Worm (Caenorhabditis elegans): Measurements from ENCODE around the gene K09C6.10.

Gene K09C6.10

DNA sequence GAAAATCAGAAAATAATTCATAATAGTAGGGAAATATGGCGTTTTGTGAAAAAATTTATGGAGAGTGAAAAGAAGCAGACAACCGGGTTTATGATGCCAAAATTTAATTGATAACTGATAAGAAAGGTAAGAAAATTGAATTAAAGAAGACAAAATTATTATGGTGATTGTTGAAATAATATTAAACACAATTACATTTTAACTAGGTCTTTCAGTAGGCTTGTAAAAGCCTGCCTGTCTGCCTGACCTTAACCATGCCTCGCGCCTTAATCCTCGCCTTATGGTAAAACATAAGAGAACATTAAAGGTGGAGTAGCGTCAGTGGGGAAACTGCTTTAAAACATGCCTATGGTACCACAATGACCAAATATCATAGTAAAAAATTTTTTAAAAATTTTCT, 39.3 kb downstream of the K09C6.10 start, which contains the start of gene T02B11.8:
Gene T02B11.8 (minus strand): TSS at position 101 of the 400 bp plus-strand sequence.
- no peak for TF ChIP-seq elt-4 (tag; optimal IDR thresholded peaks at IDR 0.05)
- TF ChIP-seq madf-2 (tag; optimal IDR thresholded peaks at IDR 0.05) = no peak
- no peak for TF ChIP-seq odd-2 (tag; optimal IDR thresholded peaks at IDR 0.05)
- TF ChIP-seq unc-86 (tag; optimal IDR thresholded peaks at IDR 0.05) = no peak
- TF ChIP-seq F13H6.1 (tag; optimal IDR thresholded peaks at IDR 0.05) = no peak
- no peak for TF ChIP-seq hlh-13 (GFP tag; optimal IDR thresholded peaks at IDR 0.05)
- TF ChIP-seq sdc-2 (tag; optimal IDR thresholded peaks at IDR 0.05) = no peak
- no peak for TF ChIP-seq dve-1 (tag; optimal IDR thresholded peaks at IDR 0.05)
- TF ChIP-seq ceh-19 (GFP tag; optimal IDR thresholded peaks at IDR 0.05) = no peak
- no peak for TF ChIP-seq npax-4 (tag; optimal IDR thresholded peaks at IDR 0.05)
- no peak for TF ChIP-seq ceh-2 (tag; optimal IDR thresholded peaks at IDR 0.05)
- no peak for TF ChIP-seq ceh-22 (tag; optimal IDR thresholded peaks at IDR 0.05)
- TF ChIP-seq pax-1 (tag; optimal IDR thresholded peaks at IDR 0.05) = no peak
- no peak for TF ChIP-seq pha-2 (tag; optimal IDR thresholded peaks at IDR 0.05)
- TF ChIP-seq dmd-4 (tag; optimal IDR thresholded peaks at IDR 0.05; ENCODE audit: borderline replicate concordance) = no peak
- TF ChIP-seq gmeb-2 (tag; optimal IDR thresholded peaks at IDR 0.05) = no peak
- no peak for TF ChIP-seq pros-1 (tag; optimal IDR thresholded peaks at IDR 0.05)
- no peak for TF ChIP-seq ceh-18 (tag; optimal IDR thresholded peaks at IDR 0.05)
- no peak for TF ChIP-seq ceh-34 (tag; optimal IDR thresholded peaks at IDR 0.05)
- no peak for TF ChIP-seq tbx-7 (tag; optimal IDR thresholded peaks at IDR 0.05)

DNA sequence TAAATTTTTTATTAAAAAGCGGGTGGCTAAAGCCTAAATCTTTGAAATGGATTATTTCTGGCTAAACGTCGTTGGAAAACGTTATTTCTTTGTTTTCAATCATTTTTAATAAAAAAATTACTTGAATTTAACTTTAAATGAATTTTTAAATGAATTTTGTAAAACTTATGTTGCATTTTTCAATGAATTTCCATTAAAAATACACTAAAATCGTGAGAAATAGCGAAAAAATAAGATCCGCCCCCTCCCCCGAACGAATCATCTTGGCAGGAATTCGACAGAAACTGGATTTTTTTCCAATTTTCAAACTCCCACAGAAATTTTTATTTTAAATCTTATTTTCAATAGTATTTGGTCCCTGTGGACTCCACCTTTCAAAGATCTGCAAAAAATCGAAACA, 40.0 kb downstream of the K09C6.10 start, which contains the start of gene srg-53:
Gene srg-53 (plus strand): TSS at position 301 of the 400 bp plus-strand sequence.
- TF ChIP-seq pag-3 (tag; optimal IDR thresholded peaks at IDR 0.05; ENCODE audit: borderline replicate concordance) (no peak), C38D4.7 (GFP tag; optimal IDR thresholded peaks at IDR 0.05) (no peak), lin-11 (tag; optimal IDR thresholded peaks at IDR 0.05) (no peak), K09A11.1 (tag; optimal IDR thresholded peaks at IDR 0.05; ENCODE audit: insufficient read depth) (no peak), nhr-232 (tag; optimal IDR thresholded peaks at IDR 0.05) (no peak), ceh-2 (tag; optimal IDR thresholded peaks at IDR 0.05) (no peak), lim-6 (tag; optimal IDR thresholded peaks at IDR 0.05) (no peak), nfya-1 (tag; optimal IDR thresholded peaks at IDR 0.05) (no peak), che-1 (tag; optimal IDR thresholded peaks at IDR 0.05) (no peak), ceh-6 (GFP tag; optimal IDR thresholded peaks at IDR 0.05) (no peak), elt-2 (tag; optimal IDR thresholded peaks at IDR 0.05) (no peak), pax-1 (tag; optimal IDR thresholded peaks at IDR 0.05) (no peak), odd-2 (tag; optimal IDR thresholded peaks at IDR 0.05) (no peak), pha-4 (tag; optimal IDR thresholded peaks at IDR 0.05) (no peak), hlh-8 (tag; optimal IDR thresholded peaks at IDR 0.05) (no peak), dve-1 (tag; optimal IDR thresholded peaks at IDR 0.05) (no peak), ztf-16 (tag; optimal IDR thresholded peaks at IDR 0.05) (no peak)

DNA sequence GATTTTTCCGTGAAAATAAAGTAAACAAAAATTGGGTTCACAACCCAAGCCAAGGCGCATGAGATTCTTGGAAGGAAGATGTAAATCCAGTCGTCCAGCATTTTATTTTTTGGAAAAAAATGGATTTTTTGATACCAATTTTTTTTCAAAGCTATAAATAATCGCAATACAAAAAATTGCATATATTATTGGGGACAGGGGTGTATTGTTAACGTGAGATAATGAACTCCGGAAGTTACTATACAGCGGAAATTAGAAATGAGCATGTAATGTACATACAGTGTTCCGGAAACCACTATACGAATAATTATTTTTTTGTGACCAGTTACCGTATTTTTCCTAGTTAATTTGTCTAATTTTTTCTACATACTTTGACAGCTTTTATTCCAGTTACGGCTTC, 45.1 kb downstream of the K09C6.10 start, which contains the start of gene srj-38:
Gene srj-38 (minus strand): TSS at position 101 of the 400 bp plus-strand sequence.
- no peak for TF ChIP-seq elt-4 (tag; optimal IDR thresholded peaks at IDR 0.05)
- no peak for TF ChIP-seq pha-2 (tag; optimal IDR thresholded peaks at IDR 0.05)
- TF ChIP-seq pag-3 (tag; optimal IDR thresholded peaks at IDR 0.05; ENCODE audit: borderline replicate concordance) = no peak
- TF ChIP-seq pros-1 (tag; optimal IDR thresholded peaks at IDR 0.05) = no peak
- no peak for TF ChIP-seq hlh-8 (tag; optimal IDR thresholded peaks at IDR 0.05)
- no peak for TF ChIP-seq hlh-15 (tag; optimal IDR thresholded peaks at IDR 0.05)
- no peak for TF ChIP-seq gmeb-2 (tag; optimal IDR thresholded peaks at IDR 0.05)
- TF ChIP-seq unc-42 (tag; optimal IDR thresholded peaks at IDR 0.05) = no peak
- TF ChIP-seq hlh-6 (tag; optimal IDR thresholded peaks at IDR 0.05) = no peak
- no peak for TF ChIP-seq fkh-10 (GFP tag; optimal IDR thresholded peaks at IDR 0.05)
- no peak for TF ChIP-seq pat-9 (tag; optimal IDR thresholded peaks at IDR 0.05)

All from whole organism, late embryonic.